Worm (Caenorhabditis elegans) whole organism, early embryonic: ENCODE data around the gene F54D5.24.
A peak's percentile ranks its signal among the peaks of the same experiment; 100 is the strongest.

Source experiments
- B0310.2 ChIP-seq: sonication (generic microtip); optimal IDR thresholded peaks from 2 replicates; lab custom pipeline; 2016; ENCODE audit warnings: mild to moderate bottlenecking, missing genetic modification characterization, missing compliant biosample characterization
- F13C5.2 ChIP-seq: sonication (generic microtip); optimal IDR thresholded peaks from 2 replicates; lab custom pipeline; 2017; ENCODE audit warnings: mild to moderate bottlenecking, missing genetic modification characterization, inconsistent platforms, missing compliant biosample characterization
- aly-1 ChIP-seq: sonication (generic microtip); optimal IDR thresholded peaks from 2 replicates; lab custom pipeline; 2016; ENCODE audit warnings: missing genetic modification characterization, missing compliant biosample characterization
- ama-1 ChIP-seq: fragments of 150-350 bp; optimal IDR thresholded peaks from 2 replicates; lab custom pipeline; 2014
- ceh-13 ChIP-seq: fragments of 200-800 bp; sonication (Bioruptor generic); optimal IDR thresholded peaks from 2 replicates; lab custom pipeline; 2018; ENCODE audit warnings: mild to moderate bottlenecking, missing genetic modification characterization, missing compliant biosample characterization
- ceh-36 ChIP-seq: sonication (generic microtip); optimal IDR thresholded peaks from 2 replicates; lab custom pipeline; 2016; ENCODE audit warnings: missing genetic modification characterization, inconsistent platforms, missing compliant biosample characterization
- ets-7 ChIP-seq: sonication (generic microtip); optimal IDR thresholded peaks from 2 replicates; lab custom pipeline; 2016; ENCODE audit warnings: missing genotype, missing genetic modification characterization, missing compliant biosample characterization
- flt-1 ChIP-seq: fragments of 200-800 bp; sonication (Bioruptor generic); IDR thresholded peaks from 2 replicates; pipeline ENCODE4 v1.3.6; 2022; ENCODE audit warnings: missing genetic modification characterization, missing compliant biosample characterization
- hmbx-1 ChIP-seq: sonication (generic microtip); optimal IDR thresholded peaks from 2 replicates; lab custom pipeline; 2016; ENCODE audit warnings: mild to moderate bottlenecking, missing genetic modification characterization, missing compliant biosample characterization
- hmg-4 ChIP-seq: fragments of 200-800 bp; sonication (Bioruptor generic); optimal IDR thresholded peaks from 2 replicates; lab custom pipeline; 2018; ENCODE audit warnings: mild to moderate bottlenecking, missing genetic modification characterization, missing compliant biosample characterization
- hnd-1 ChIP-seq: sonication (generic microtip); optimal IDR thresholded peaks from 2 replicates; lab custom pipeline; 2016; ENCODE audit warnings: missing genetic modification characterization, missing compliant biosample characterization
- pes-1 ChIP-seq: fragments of 200-800 bp; sonication (Bioruptor generic); IDR thresholded peaks from 2 replicates; pipeline ENCODE4 v1.3.6; 2022; ENCODE audit warnings: missing genetic modification reagents, missing genetic modification characterization, missing compliant biosample characterization
- scrt-1 ChIP-seq: fragments of 200-800 bp; sonication (Bioruptor generic); IDR thresholded peaks from 2 replicates; pipeline ENCODE4 v1.3.6; 2022; ENCODE audit warnings: missing genetic modification characterization, missing compliant biosample characterization
- sea-1 ChIP-seq: fragments of 200-800 bp; sonication (Bioruptor generic); conservative IDR thresholded peaks from 2 replicates; pipeline ENCODE4 v1.3.6; 2022; ENCODE audit warnings: missing genetic modification characterization, missing compliant biosample characterization
- tbx-11 ChIP-seq: fragments of 200-800 bp; sonication (Bioruptor generic); IDR thresholded peaks from 2 replicates; pipeline ENCODE4 v1.3.6; 2022; ENCODE audit warnings: missing genetic modification characterization, missing compliant biosample characterization
- tbx-37 ChIP-seq: fragments of 200-800 bp; sonication (Bioruptor generic); conservative IDR thresholded peaks from 2 replicates; pipeline ENCODE4 v1.3.6; 2022; ENCODE audit warnings: missing genetic modification reagents, missing genetic modification characterization, missing compliant biosample characterization
- tra-4 ChIP-seq: sonication (generic microtip); optimal IDR thresholded peaks from 2 replicates; lab custom pipeline; 2017; ENCODE audit warnings: missing genetic modification characterization, missing compliant biosample characterization

The F54D5.24 gene

ce11 chrII:11542385-11542784 lies 13.4 kb upstream of the F54D5.24 start, which contains the start of gene gtf-2E2:
TSS of gene gtf-2E2 (minus strand) at chrII:11542495.
- TF ChIP-seq ama-1 (lab: Kevin White, UChicago) (no peak), F13C5.2 (tag; lab: Kevin White, UChicago) (no peak), ceh-13 (GFP tag; lab: Kevin White, UChicago) (no peak), tbx-37 (no peak), tra-4 (no peak), B0310.2 (tag; lab: Kevin White, UChicago) (no peak), pes-1 (no peak), scrt-1 (GFP tag; lab: Robert Waterston, UW) (no peak), aly-1 (tag; lab: Kevin White, UChicago) (no peak), hmg-4 (GFP tag; lab: Kevin White, UChicago) (no peak)

ce11 chrII:11542958-11543357 lies 12.8 kb upstream of the F54D5.24 start:
- TF ChIP-seq ama-1 (lab: Kevin White, UChicago) (no peak), tbx-11 (no peak), flt-1 (GFP tag; lab: Robert Waterston, UW) (no peak), tra-4 (no peak), hnd-1 (tag; lab: Kevin White, UChicago) (no peak), ets-7 (tag; lab: Kevin White, UChicago) (no peak), ceh-13 (GFP tag; lab: Kevin White, UChicago) (no peak), scrt-1 (GFP tag; lab: Robert Waterston, UW) (0 out of 2 replicates have a peak, but pooled peaks have one; percentile 12), tbx-37 (no peak), hmbx-1 (tag; lab: Kevin White, UChicago) (no peak), F13C5.2 (tag; lab: Kevin White, UChicago) (no peak), sea-1 (GFP tag; lab: Robert Waterston, UW) (no peak), hmg-4 (GFP tag; lab: Kevin White, UChicago) (peak; percentile 38), B0310.2 (tag; lab: Kevin White, UChicago) (no peak), aly-1 (tag; lab: Kevin White, UChicago) (no peak)

ce11 chrII:11544714-11545113 lies 11.0 kb upstream of the F54D5.24 start, which contains the start of gene F54D5.9:
TSS of gene F54D5.9 (minus strand) at chrII:11544828.
- TF ChIP-seq hnd-1 (tag; lab: Kevin White, UChicago) = no peak
- TF ChIP-seq ceh-36 (tag; lab: Kevin White, UChicago) = no peak
- no peak for TF ChIP-seq tbx-11
- no peak for TF ChIP-seq hmg-4 (GFP tag; lab: Kevin White, UChicago)
- TF ChIP-seq flt-1 (GFP tag; lab: Robert Waterston, UW) = no peak
- TF ChIP-seq B0310.2 (tag; lab: Kevin White, UChicago) = no peak

- TF ChIP-seq scrt-1 (GFP tag; lab: Robert Waterston, UW) = no peak
- no peak for TF ChIP-seq hnd-1 (tag; lab: Kevin White, UChicago)
- peak; percentile 23 for TF ChIP-seq tra-4
- no peak for TF ChIP-seq ets-7 (tag; lab: Kevin White, UChicago)
- TF ChIP-seq ama-1 (lab: Kevin White, UChicago) = peak; percentile 56
- TF ChIP-seq tbx-37 = peak; percentile 39; the same call in 1 of the 2 replicates
- peak; percentile 81 for TF ChIP-seq F13C5.2 (tag; lab: Kevin White, UChicago)
- no peak for TF ChIP-seq tbx-11
- no peak for TF ChIP-seq ceh-36 (tag; lab: Kevin White, UChicago)
- peak; percentile 3 for TF ChIP-seq hmbx-1 (tag; lab: Kevin White, UChicago)
- peak; percentile 70; the same call in 1 of the 2 replicates for TF ChIP-seq pes-1
- TF ChIP-seq hmg-4 (GFP tag; lab: Kevin White, UChicago) = peak; percentile 68
- TF ChIP-seq ceh-13 (GFP tag; lab: Kevin White, UChicago) = no peak
- TF ChIP-seq aly-1 (tag; lab: Kevin White, UChicago) = no peak
- TF ChIP-seq sea-1 (GFP tag; lab: Robert Waterston, UW) = no peak
- TF ChIP-seq B0310.2 (tag; lab: Kevin White, UChicago) = peak; percentile 7
- TF ChIP-seq flt-1 (GFP tag; lab: Robert Waterston, UW) = peak; percentile 47; the same call in 1 of the 2 replicates
Observed at ce11 chrII:11545299-11545951, 10.3 kb upstream of the F54D5.24 start, which contains the start of gene dnj-13. TSS of gene dnj-13 (plus strand) at chrII:11545701.

- TF ChIP-seq F13C5.2 (tag; lab: Kevin White, UChicago) (no peak), ets-7 (tag; lab: Kevin White, UChicago) (no peak), hmbx-1 (tag; lab: Kevin White, UChicago) (no peak), aly-1 (tag; lab: Kevin White, UChicago) (no peak), sea-1 (GFP tag; lab: Robert Waterston, UW) (no peak), hmg-4 (GFP tag; lab: Kevin White, UChicago) (no peak), B0310.2 (tag; lab: Kevin White, UChicago) (no peak), tbx-37 (no peak), scrt-1 (GFP tag; lab: Robert Waterston, UW) (no peak), pes-1 (no peak), ceh-13 (GFP tag; lab: Kevin White, UChicago) (no peak), flt-1 (GFP tag; lab: Robert Waterston, UW) (no peak), tbx-11 (no peak), hnd-1 (tag; lab: Kevin White, UChicago) (no peak), ceh-36 (tag; lab: Kevin White, UChicago) (no peak), ama-1 (lab: Kevin White, UChicago) (no peak), tra-4 (no peak)
Observed at ce11 chrII:11545952-11546325, 9.8 kb upstream of the F54D5.24 start.

- no peak for TF ChIP-seq ceh-36 (tag; lab: Kevin White, UChicago)
- peak; percentile 22 for TF ChIP-seq hmbx-1 (tag; lab: Kevin White, UChicago)
- no peak for TF ChIP-seq ceh-13 (GFP tag; lab: Kevin White, UChicago)
- no peak for TF ChIP-seq flt-1 (GFP tag; lab: Robert Waterston, UW)
- no peak for TF ChIP-seq F13C5.2 (tag; lab: Kevin White, UChicago)
- no peak for TF ChIP-seq aly-1 (tag; lab: Kevin White, UChicago)
- no peak for TF ChIP-seq scrt-1 (GFP tag; lab: Robert Waterston, UW)
- TF ChIP-seq tra-4 = no peak
- peak; percentile 77 for TF ChIP-seq ama-1 (lab: Kevin White, UChicago)
- no peak for TF ChIP-seq tbx-11
- TF ChIP-seq sea-1 (GFP tag; lab: Robert Waterston, UW) = 0 out of 2 replicates have a peak, but pooled peaks have one; percentile 66
- TF ChIP-seq tbx-37 = no peak
Observed at ce11 chrII:11547254-11547687, 8.5 kb upstream of the F54D5.24 start, which contains the start of gene F54D5.7. TSS of gene F54D5.7 (plus strand) at chrII:11547517.
